Worm (Caenorhabditis elegans): Measurements from ENCODE around the gene K01A6.8.
A peak's percentile ranks its signal among the peaks of the same experiment; 100 is the strongest.

Gene K01A6.8

DNA sequence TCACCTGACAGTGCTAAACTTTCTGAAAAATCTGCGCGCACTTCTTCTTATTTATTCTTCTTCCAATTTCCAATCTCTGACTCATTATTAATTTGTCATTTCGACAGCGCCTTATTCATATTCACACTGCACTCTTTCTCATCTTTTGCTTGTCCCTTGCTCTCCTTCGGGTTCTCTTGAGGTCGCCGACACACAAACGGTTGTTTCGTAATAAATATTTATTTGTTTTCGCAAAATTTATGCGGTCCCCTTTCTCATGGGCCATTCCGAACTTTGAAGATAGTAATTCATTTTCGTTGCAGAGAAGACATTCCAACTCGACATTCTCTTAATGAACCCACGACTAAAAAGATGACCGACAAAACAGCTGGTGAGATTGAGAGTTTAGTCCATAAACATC lies 22.4 kb downstream of the K01A6.8 start, which contains the start of gene magi-1:
magi-1 (plus strand) TSS at position 301 of the 400 bp plus-strand sequence.
- TF ChIP-seq dao-5 (tag; optimal IDR thresholded peaks at IDR 0.05) (no peak), W03F9.2 (tag; optimal IDR thresholded peaks at IDR 0.05) (no peak), him-1 (tag; optimal IDR thresholded peaks at IDR 0.05) (no peak)

ce11 chrIV:11713289-11713688 lies 23.9 kb downstream of the K01A6.8 start:
- TF ChIP-seq dao-5 (tag; optimal IDR thresholded peaks at IDR 0.05) (no peak), W03F9.2 (tag; optimal IDR thresholded peaks at IDR 0.05) (no peak), him-1 (tag; optimal IDR thresholded peaks at IDR 0.05) (no peak)

DNA sequence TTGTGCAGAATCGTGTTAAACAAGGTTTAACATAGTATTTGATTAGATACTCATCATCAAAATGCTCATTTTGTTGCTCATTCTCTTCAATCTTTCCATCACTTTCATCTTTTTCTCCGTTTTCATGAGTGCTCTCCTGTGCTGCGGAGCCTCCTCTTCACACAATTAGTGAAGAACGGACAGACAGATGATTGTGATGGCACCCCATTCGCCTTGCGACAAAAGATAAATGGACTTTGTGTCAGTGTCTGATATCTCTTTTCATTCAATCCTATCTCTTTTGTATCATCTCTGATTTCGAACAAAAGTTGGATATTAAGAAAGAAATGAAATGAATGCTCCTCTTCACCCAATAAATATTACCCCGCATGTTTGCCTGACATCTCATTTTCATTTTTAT lies 26.8 kb downstream of the K01A6.8 start:
- no peak for TF ChIP-seq dao-5 (tag; optimal IDR thresholded peaks at IDR 0.05)
- no peak for TF ChIP-seq him-1 (tag; optimal IDR thresholded peaks at IDR 0.05)
- no peak for TF ChIP-seq W03F9.2 (tag; optimal IDR thresholded peaks at IDR 0.05)

- TF ChIP-seq W03F9.2 (tag; optimal IDR thresholded peaks at IDR 0.05) (no peak), dao-5 (tag; optimal IDR thresholded peaks at IDR 0.05) (no peak), him-1 (tag; optimal IDR thresholded peaks at IDR 0.05) (no peak)
These were observed 33.4 kb downstream of the K01A6.8 start, which contains the start of the genes T22B3.3 and alg-3 for ce11 chrIV:11703685-11704296. Gene T22B3.3 (minus strand): TSS chrIV:11703785. Gene alg-3 (plus strand): TSS chrIV:11704246.

DNA sequence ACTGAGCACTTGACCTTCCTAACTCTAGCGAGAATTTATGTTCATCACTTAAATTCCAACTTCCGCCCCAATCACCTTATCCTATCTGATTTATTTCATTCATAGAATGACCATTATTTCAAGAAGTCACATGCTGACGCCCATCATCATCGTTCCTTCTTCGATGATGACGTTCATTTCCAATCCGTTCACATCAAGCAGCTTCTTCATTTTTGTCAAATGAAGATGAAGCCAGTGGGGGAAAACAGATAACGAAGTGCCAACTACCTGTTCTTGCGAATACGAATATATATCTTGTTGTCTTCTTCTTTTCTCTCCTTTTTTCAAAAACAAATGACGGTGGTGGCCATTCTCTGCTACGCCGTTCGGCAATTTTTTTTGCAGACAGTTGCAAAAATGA lies 35.3 kb downstream of the K01A6.8 start:
- TF ChIP-seq him-1 (tag; optimal IDR thresholded peaks at IDR 0.05) (no peak), dao-5 (tag; optimal IDR thresholded peaks at IDR 0.05) (no peak), W03F9.2 (tag; optimal IDR thresholded peaks at IDR 0.05) (no peak)

- TF ChIP-seq him-1 (tag; optimal IDR thresholded peaks at IDR 0.05) (no peak), dao-5 (tag; optimal IDR thresholded peaks at IDR 0.05) (no peak)
These were observed 36.4 kb downstream of the K01A6.8 start, which contains the start of gene dpy-20 for ce11 chrIV:11700752-11701151. Gene dpy-20 (minus strand): TSS chrIV:11700852.

DNA sequence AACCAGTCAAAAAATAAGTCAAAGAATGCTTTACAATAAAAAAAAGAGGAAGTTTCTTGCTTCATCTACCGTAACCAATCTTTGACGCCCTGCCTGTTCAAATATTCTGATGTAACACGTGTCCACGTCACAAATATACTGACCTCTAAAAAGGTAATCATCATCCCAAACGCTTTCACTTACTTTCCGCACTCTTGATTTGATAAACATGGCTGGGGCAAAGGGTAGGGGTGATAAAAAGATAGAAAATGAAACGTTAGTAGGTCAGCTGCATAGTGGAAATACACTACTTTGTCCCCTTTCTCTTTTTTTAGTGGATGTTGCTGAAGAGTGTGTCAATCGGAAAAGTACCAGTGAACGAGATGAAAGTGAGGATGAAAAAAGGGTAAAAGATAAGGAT lies 37.1 kb downstream of the K01A6.8 start:
- no peak for TF ChIP-seq dao-5 (tag; optimal IDR thresholded peaks at IDR 0.05)
- no peak for TF ChIP-seq W03F9.2 (tag; optimal IDR thresholded peaks at IDR 0.05)
- no peak for TF ChIP-seq him-1 (tag; optimal IDR thresholded peaks at IDR 0.05)

DNA sequence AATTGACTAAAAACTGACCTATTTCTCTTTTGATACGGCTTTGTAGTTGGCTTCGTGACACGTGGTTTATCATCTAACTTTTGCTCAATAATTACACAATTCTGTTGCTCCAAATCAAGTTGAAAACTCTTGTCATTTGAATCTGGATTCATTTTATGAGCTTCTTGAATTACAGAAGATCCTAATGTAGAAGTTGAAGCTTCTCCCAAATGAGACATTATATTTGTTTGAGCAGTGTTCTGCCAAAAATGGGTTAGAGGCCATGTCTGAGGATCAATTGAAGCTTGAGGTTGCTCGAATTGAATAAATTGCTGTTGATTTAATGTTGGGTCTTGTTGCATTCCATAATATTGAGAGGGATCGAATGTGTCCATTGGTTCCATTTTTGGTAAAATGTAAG lies 39.7 kb downstream of the K01A6.8 start:
- no peak for TF ChIP-seq him-1 (tag; optimal IDR thresholded peaks at IDR 0.05)
- TF ChIP-seq W03F9.2 (tag; optimal IDR thresholded peaks at IDR 0.05), result no peak
- TF ChIP-seq dao-5 (tag; optimal IDR thresholded peaks at IDR 0.05), result no peak

DNA sequence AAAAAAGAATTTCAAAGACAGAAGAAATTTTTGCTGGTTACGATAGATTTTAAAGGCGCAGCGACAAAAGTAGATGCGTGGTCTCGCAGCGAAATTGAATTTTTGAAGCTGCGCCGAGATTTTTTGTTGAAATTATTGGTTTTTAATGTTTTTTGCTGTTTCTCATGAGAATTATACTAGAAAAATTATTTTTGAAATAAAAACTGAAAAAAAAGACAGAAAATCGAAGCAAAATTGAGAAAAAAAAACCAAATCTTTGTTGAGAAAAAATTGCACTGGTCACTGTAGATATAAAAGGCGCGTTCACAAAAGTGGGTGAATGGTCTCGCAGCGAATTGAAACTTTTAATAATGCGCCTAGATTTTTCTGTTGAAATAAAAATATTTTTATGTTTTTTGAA lies 41.5 kb downstream of the K01A6.8 start:
- TF ChIP-seq him-1 (tag; optimal IDR thresholded peaks at IDR 0.05) (no peak), W03F9.2 (tag; optimal IDR thresholded peaks at IDR 0.05) (peak; percentile 48), dao-5 (tag; optimal IDR thresholded peaks at IDR 0.05) (no peak)

DNA sequence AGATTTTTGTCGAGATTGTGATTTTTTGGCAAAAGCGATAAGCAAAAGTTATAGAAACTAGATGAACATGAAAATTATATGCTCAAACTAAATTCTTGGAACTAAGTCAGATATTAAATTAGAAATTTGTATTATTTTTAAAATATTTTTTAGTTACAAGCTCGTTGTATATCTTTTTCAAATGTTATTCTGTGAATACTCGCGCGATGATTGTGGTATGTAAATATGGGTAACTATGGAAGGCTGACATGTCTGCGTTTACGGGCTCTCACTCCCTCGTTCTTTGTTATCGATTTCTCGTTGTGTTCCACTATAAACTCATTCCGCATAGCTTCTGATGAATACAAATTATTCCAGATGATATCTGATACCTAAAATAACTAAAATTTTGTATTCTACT lies 43.0 kb downstream of the K01A6.8 start, which contains the start of gene ZK792.7:
ZK792.7 (plus strand) TSS at position 301 of the 400 bp plus-strand sequence.
- TF ChIP-seq him-1 (tag; optimal IDR thresholded peaks at IDR 0.05) (no peak), dao-5 (tag; optimal IDR thresholded peaks at IDR 0.05) (no peak), W03F9.2 (tag; optimal IDR thresholded peaks at IDR 0.05) (no peak)

DNA sequence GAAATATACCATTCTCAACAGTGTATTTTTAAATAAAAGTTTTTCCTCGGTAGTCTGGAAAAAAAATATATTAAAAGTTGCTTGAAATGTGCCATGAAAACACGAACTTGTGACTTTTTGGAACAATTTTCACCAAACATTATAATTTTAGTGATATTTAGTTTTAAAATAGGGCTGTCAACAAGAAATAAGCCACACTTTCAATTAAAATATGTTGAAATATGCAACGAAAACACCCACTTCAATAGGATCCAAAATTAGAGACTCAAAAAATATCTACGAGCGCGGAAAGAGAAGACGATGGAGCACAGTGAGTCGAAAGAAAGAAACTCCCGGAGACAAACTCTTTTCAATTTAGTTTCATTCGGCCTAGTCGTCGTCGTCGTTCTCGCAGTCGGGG lies 43.7 kb downstream of the K01A6.8 start, which contains the start of gene ZK792.12:
ZK792.12 (plus strand) TSS at position 301 of the 400 bp plus-strand sequence.
- TF ChIP-seq dao-5 (tag; optimal IDR thresholded peaks at IDR 0.05), result no peak
- TF ChIP-seq W03F9.2 (tag; optimal IDR thresholded peaks at IDR 0.05), result no peak
- no peak for TF ChIP-seq him-1 (tag; optimal IDR thresholded peaks at IDR 0.05)

DNA sequence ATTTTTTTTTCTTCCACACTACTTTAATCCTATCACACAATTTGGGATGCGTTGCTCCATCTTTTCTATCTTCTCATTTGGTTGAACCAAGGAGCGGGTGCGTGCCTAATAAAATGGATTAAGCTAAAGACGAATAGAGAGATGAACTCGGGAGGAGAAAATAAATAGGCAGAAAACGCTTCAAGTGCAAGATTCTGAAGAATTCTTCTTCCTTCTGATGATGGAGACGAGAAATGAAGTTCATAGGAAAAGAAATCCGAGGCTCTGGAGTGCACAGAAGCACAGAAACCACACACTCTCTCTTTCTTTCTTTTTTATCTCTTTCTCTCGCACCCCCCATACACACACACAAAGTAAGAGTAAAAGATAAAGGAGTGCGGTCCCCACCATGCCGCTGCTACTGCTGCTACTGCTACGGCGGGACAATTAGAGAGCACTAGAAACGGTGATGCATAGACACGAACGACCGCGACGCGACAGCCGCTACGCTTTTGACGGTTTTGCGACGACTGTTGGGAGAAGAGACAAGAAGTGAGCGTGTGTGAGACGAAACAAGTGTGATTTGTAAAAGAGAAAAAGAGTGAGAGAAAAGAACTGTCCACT lies 45.0 kb downstream of the K01A6.8 start:
- TF ChIP-seq him-1 (tag; optimal IDR thresholded peaks at IDR 0.05), result peak; percentile 52
- TF ChIP-seq dao-5 (tag; optimal IDR thresholded peaks at IDR 0.05), result peak; percentile 55
- peak; percentile 38 for TF ChIP-seq W03F9.2 (tag; optimal IDR thresholded peaks at IDR 0.05)

DNA sequence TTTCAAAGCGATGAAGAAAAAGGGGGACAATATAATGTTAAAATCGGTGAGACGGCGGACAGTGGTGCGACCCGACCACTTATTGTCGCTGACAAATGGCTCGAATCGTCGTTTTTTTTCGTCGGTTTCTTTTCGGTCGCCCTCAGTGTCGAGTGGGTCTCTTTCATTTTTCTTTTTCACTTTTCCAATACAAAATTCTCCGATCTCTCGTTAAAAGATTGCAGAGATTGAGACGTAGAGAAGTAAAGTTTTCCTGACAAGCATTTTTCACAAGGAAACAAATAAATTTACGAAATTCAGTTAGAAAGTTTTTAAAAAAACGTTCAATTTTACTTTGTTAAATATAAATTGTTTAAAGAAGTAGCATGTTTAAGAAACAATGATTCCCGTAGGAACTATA lies 45.6 kb downstream of the K01A6.8 start:
- TF ChIP-seq dao-5 (tag; optimal IDR thresholded peaks at IDR 0.05), result no peak
- TF ChIP-seq him-1 (tag; optimal IDR thresholded peaks at IDR 0.05), result no peak
- TF ChIP-seq W03F9.2 (tag; optimal IDR thresholded peaks at IDR 0.05), result no peak

- TF ChIP-seq dao-5 (tag; optimal IDR thresholded peaks at IDR 0.05) (no peak), him-1 (tag; optimal IDR thresholded peaks at IDR 0.05) (no peak), W03F9.2 (tag; optimal IDR thresholded peaks at IDR 0.05) (no peak)
These were observed 46.2 kb downstream of the K01A6.8 start, which contains the start of gene let-60 for ce11 chrIV:11690988-11691387. Gene let-60 (minus strand): TSS chrIV:11691088.

Data from whole organism, L4/young adult.